Worm (Caenorhabditis elegans) whole organism, early embryonic: ENCODE measurements around the gene tag-115.

Experiments used
- B0310.2 ChIP-seq: sonication (generic microtip); optimal IDR thresholded peaks from 2 replicates; lab custom pipeline; 2016; ENCODE audit warnings: mild to moderate bottlenecking, missing genetic modification characterization, missing compliant biosample characterization
- F13C5.2 ChIP-seq: sonication (generic microtip); optimal IDR thresholded peaks from 2 replicates; lab custom pipeline; 2017; ENCODE audit warnings: mild to moderate bottlenecking, missing genetic modification characterization, inconsistent platforms, missing compliant biosample characterization
- aly-1 ChIP-seq: sonication (generic microtip); optimal IDR thresholded peaks from 2 replicates; lab custom pipeline; 2016; ENCODE audit warnings: missing genetic modification characterization, missing compliant biosample characterization
- ama-1 ChIP-seq: fragments of 150-350 bp; optimal IDR thresholded peaks from 2 replicates; lab custom pipeline; 2014
- ceh-13 ChIP-seq: fragments of 200-800 bp; sonication (Bioruptor generic); optimal IDR thresholded peaks from 2 replicates; lab custom pipeline; 2018; ENCODE audit warnings: mild to moderate bottlenecking, missing genetic modification characterization, missing compliant biosample characterization
- ceh-36 ChIP-seq: sonication (generic microtip); optimal IDR thresholded peaks from 2 replicates; lab custom pipeline; 2016; ENCODE audit warnings: missing genetic modification characterization, inconsistent platforms, missing compliant biosample characterization
- ets-7 ChIP-seq: sonication (generic microtip); optimal IDR thresholded peaks from 2 replicates; lab custom pipeline; 2016; ENCODE audit warnings: missing genotype, missing genetic modification characterization, missing compliant biosample characterization
- flt-1 ChIP-seq: fragments of 200-800 bp; sonication (Bioruptor generic); IDR thresholded peaks from 2 replicates; pipeline ENCODE4 v1.3.6; 2022; ENCODE audit warnings: missing genetic modification characterization, missing compliant biosample characterization
- hmbx-1 ChIP-seq: sonication (generic microtip); optimal IDR thresholded peaks from 2 replicates; lab custom pipeline; 2016; ENCODE audit warnings: mild to moderate bottlenecking, missing genetic modification characterization, missing compliant biosample characterization
- hmg-4 ChIP-seq: fragments of 200-800 bp; sonication (Bioruptor generic); optimal IDR thresholded peaks from 2 replicates; lab custom pipeline; 2018; ENCODE audit warnings: mild to moderate bottlenecking, missing genetic modification characterization, missing compliant biosample characterization
- hnd-1 ChIP-seq: sonication (generic microtip); optimal IDR thresholded peaks from 2 replicates; lab custom pipeline; 2016; ENCODE audit warnings: missing genetic modification characterization, missing compliant biosample characterization
- pes-1 ChIP-seq: fragments of 200-800 bp; sonication (Bioruptor generic); IDR thresholded peaks from 2 replicates; pipeline ENCODE4 v1.3.6; 2022; ENCODE audit warnings: missing genetic modification reagents, missing genetic modification characterization, missing compliant biosample characterization
- scrt-1 ChIP-seq: fragments of 200-800 bp; sonication (Bioruptor generic); IDR thresholded peaks from 2 replicates; pipeline ENCODE4 v1.3.6; 2022; ENCODE audit warnings: missing genetic modification characterization, missing compliant biosample characterization
- sea-1 ChIP-seq: fragments of 200-800 bp; sonication (Bioruptor generic); conservative IDR thresholded peaks from 2 replicates; pipeline ENCODE4 v1.3.6; 2022; ENCODE audit warnings: missing genetic modification characterization, missing compliant biosample characterization
- tbx-11 ChIP-seq: fragments of 200-800 bp; sonication (Bioruptor generic); IDR thresholded peaks from 2 replicates; pipeline ENCODE4 v1.3.6; 2022; ENCODE audit warnings: missing genetic modification characterization, missing compliant biosample characterization
- tbx-37 ChIP-seq: fragments of 200-800 bp; sonication (Bioruptor generic); conservative IDR thresholded peaks from 2 replicates; pipeline ENCODE4 v1.3.6; 2022; ENCODE audit warnings: missing genetic modification reagents, missing genetic modification characterization, missing compliant biosample characterization
- tra-4 ChIP-seq: sonication (generic microtip); optimal IDR thresholded peaks from 2 replicates; lab custom pipeline; 2017; ENCODE audit warnings: missing genetic modification characterization, missing compliant biosample characterization

The tag-115 gene

ce11 chrIV:13189467-13189866, 49.7 kb downstream of the tag-115 start, which contains the start of gene F58D2.2:
Gene F58D2.2 (plus strand): TSS chrIV:13189767.
- TF ChIP-seq ama-1 (lab: Kevin White, UChicago) (no peak), flt-1 (no peak), aly-1 (tag; lab: Kevin White, UChicago) (no peak), tbx-11 (GFP tag; lab: Robert Waterston, UW) (no peak), ceh-36 (no peak), tbx-37 (GFP tag; lab: Robert Waterston, UW) (no peak), hmg-4 (GFP tag; lab: Kevin White, UChicago) (no peak), hmbx-1 (no peak), tra-4 (tag; lab: Kevin White, UChicago) (no peak), ceh-13 (GFP tag; lab: Kevin White, UChicago) (no peak)

ce11 chrIV:13188959-13189358, 50.3 kb downstream of the tag-115 start, which contains the start of gene F58D2.4:
Gene F58D2.4 (minus strand): TSS chrIV:13189059.
- TF ChIP-seq ama-1 (lab: Kevin White, UChicago) (no peak), hmbx-1 (no peak), tbx-11 (GFP tag; lab: Robert Waterston, UW) (no peak), scrt-1 (GFP tag; lab: Robert Waterston, UW) (no peak), aly-1 (tag; lab: Kevin White, UChicago) (no peak), tbx-37 (GFP tag; lab: Robert Waterston, UW) (no peak), hmg-4 (GFP tag; lab: Kevin White, UChicago) (no peak), sea-1 (GFP tag; lab: Robert Waterston, UW) (no peak), F13C5.2 (tag; lab: Kevin White, UChicago) (no peak), flt-1 (no peak), ceh-13 (GFP tag; lab: Kevin White, UChicago) (no peak), hnd-1 (tag; lab: Kevin White, UChicago) (no peak), ets-7 (tag; lab: Kevin White, UChicago) (no peak), B0310.2 (tag; lab: Kevin White, UChicago) (no peak), tra-4 (tag; lab: Kevin White, UChicago) (no peak), pes-1 (no peak), ceh-36 (no peak)
